ENCODE assay signal across 5 fruit fly cellular contexts in the genomic region with DNA sequence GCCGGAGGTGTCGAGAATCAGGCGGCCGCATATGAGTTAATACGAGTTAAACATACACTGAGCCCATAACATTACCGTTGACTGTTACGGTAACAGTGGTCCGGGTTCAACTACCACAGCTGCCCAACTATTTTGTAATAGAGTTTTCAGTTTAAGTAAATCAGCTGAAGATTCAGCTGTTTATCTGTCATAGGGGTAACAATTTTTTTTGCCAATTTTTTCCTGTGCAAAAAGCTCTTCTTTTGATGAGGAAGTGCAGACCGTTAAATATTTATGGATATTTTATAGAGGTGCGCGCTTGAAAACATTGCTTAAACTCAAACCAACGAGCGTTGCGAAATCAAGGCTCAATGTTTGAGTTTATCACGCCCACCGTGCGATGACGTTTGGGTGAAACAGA.
TF ChIP-seq lines count a peak whose summit lies in the region.

No protein-coding gene starts in this region.

- TF ChIP-seq CTCF in whole organism, embryonic (GFP tag; optimal IDR thresholded peaks at IDR 0.05; lab: Kevin White, UChicago): no peak

TF ChIP-seq in whole organism, adult, 20 proteins besides CTCF, POLR2A, EP300 and RAD21:
- peak; percentile 2 for TF ChIP-seq CG5204 (GFP tag; optimal IDR thresholded peaks at IDR 0.05; lab: Kevin White, UChicago)
- TF ChIP-seq bab1 (GFP tag; optimal IDR thresholded peaks at IDR 0.05; lab: Kevin White, UChicago): no peak
- TF ChIP-seq Mnt (GFP tag; optimal IDR thresholded peaks at IDR 0.05; lab: Kevin White, UChicago): no peak
- peak; percentile 5 for TF ChIP-seq toe (GFP tag; optimal IDR thresholded peaks at IDR 0.05; lab: Kevin White, UChicago)
TF ChIP-seq in whole organism, adult: peak in this region for 2.

TF ChIP-seq in whole organism, embryonic, 481 proteins besides CTCF, POLR2A, EP300 and RAD21 (continues in another document):
- no peak for TF ChIP-seq CrebB (tag; optimal IDR thresholded peaks at IDR 0.05; lab: Kevin White, UChicago)
- TF ChIP-seq CG3281 (GFP tag; optimal IDR thresholded peaks at IDR 0.05; lab: Kevin White, UChicago): peak; percentile 8
- peak; percentile 8 for TF ChIP-seq lilli (GFP tag; optimal IDR thresholded peaks at IDR 0.05; lab: Kevin White, UChicago)
- TF ChIP-seq lab (GFP tag; optimal IDR thresholded peaks at IDR 0.05; lab: Kevin White, UChicago): peak; percentile 31
- no peak for TF ChIP-seq H15 (GFP tag; IDR thresholded peaks at IDR 0.05; lab: Robert Waterston, UW)
- TF ChIP-seq maf-S (GFP tag; optimal IDR thresholded peaks at IDR 0.05; lab: Kevin White, UChicago): no peak
- TF ChIP-seq pzg (GFP tag; optimal IDR thresholded peaks at IDR 0.05; lab: Kevin White, UChicago): no peak
- no peak for TF ChIP-seq psq (GFP tag; optimal IDR thresholded peaks at IDR 0.05; lab: Kevin White, UChicago)
- no peak for TF ChIP-seq dimm (GFP tag; IDR thresholded peaks at IDR 0.05; lab: Robert Waterston, UW)
- TF ChIP-seq her (GFP tag; optimal IDR thresholded peaks at IDR 0.05; lab: Kevin White, UChicago): no peak
- TF ChIP-seq CG17912 (GFP tag; optimal IDR thresholded peaks at IDR 0.05; lab: Kevin White, UChicago): no peak
- TF ChIP-seq CG10274 (GFP tag; optimal IDR thresholded peaks at IDR 0.05; lab: Kevin White, UChicago): no peak
- TF ChIP-seq jing (GFP tag; optimal IDR thresholded peaks at IDR 0.05; lab: Kevin White, UChicago): no peak
- TF ChIP-seq sens (GFP tag; lab: Kevin White, UChicago): peak; percentile 64
- TF ChIP-seq gem (tag; optimal IDR thresholded peaks at IDR 0.05; lab: Kevin White, UChicago): peak; percentile 38
- TF ChIP-seq Sry-δ (GFP tag; optimal IDR thresholded peaks at IDR 0.05; lab: Kevin White, UChicago): no peak
- no peak for TF ChIP-seq Elba2 (GFP tag; optimal IDR thresholded peaks at IDR 0.05; lab: Kevin White, UChicago)
- no peak for TF ChIP-seq Myb (GFP tag; optimal IDR thresholded peaks at IDR 0.05; lab: Kevin White, UChicago)
- TF ChIP-seq nerfin-2 (GFP tag; IDR thresholded peaks at IDR 0.05; lab: Robert Waterston, UW; ENCODE audit: partially characterized antibody): no peak
- peak; percentile 2 for TF ChIP-seq CG30403 (GFP tag; optimal IDR thresholded peaks at IDR 0.05; lab: Kevin White, UChicago)
- TF ChIP-seq B-H2 (GFP tag; optimal IDR thresholded peaks at IDR 0.05; lab: Kevin White, UChicago): no peak

TF ChIP-seq in whole organism, prepupa, 60 proteins besides CTCF, POLR2A, EP300 and RAD21:
- TF ChIP-seq Eip78C (GFP tag; lab: Kevin White, UChicago): peak; percentile 62
- peak; percentile 21 for TF ChIP-seq Hr39 (GFP tag; optimal IDR thresholded peaks at IDR 0.05; lab: Kevin White, UChicago)
- peak; percentile 0 for TF ChIP-seq esn (GFP tag; optimal IDR thresholded peaks at IDR 0.05; lab: Kevin White, UChicago)
- peak; percentile 7 for TF ChIP-seq pdm3 (GFP tag; optimal IDR thresholded peaks at IDR 0.05; lab: Kevin White, UChicago)
- TF ChIP-seq Eip93F (GFP tag; optimal IDR thresholded peaks at IDR 0.05; lab: Kevin White, UChicago): no peak
- TF ChIP-seq Sox14 (GFP tag; optimal IDR thresholded peaks at IDR 0.05; lab: Kevin White, UChicago): peak; percentile 3
- peak; percentile 55 for TF ChIP-seq Hr4 (GFP tag; optimal IDR thresholded peaks at IDR 0.05; lab: Kevin White, UChicago)
- TF ChIP-seq CG31627 (GFP tag; optimal IDR thresholded peaks at IDR 0.05; lab: Kevin White, UChicago): peak; percentile 3
- TF ChIP-seq lz (GFP tag; optimal IDR thresholded peaks at IDR 0.05; lab: Kevin White, UChicago): peak; percentile 4
- TF ChIP-seq acj6 (GFP tag; optimal IDR thresholded peaks at IDR 0.05; lab: Kevin White, UChicago): peak; percentile 15
- TF ChIP-seq OdsH (GFP tag; optimal IDR thresholded peaks at IDR 0.05; lab: Kevin White, UChicago): peak; percentile 12
- TF ChIP-seq CG16779 (tag; optimal IDR thresholded peaks at IDR 0.05; lab: Kevin White, UChicago): no peak
- TF ChIP-seq CG7368 (GFP tag; optimal IDR thresholded peaks at IDR 0.05; lab: Kevin White, UChicago): no peak
- peak; percentile 10 for TF ChIP-seq cyc (GFP tag; optimal IDR thresholded peaks at IDR 0.05; lab: Kevin White, UChicago)
- peak; percentile 4 for TF ChIP-seq topi (GFP tag; optimal IDR thresholded peaks at IDR 0.05; lab: Kevin White, UChicago)
- TF ChIP-seq CG32006 (GFP tag; optimal IDR thresholded peaks at IDR 0.05; lab: Kevin White, UChicago): peak; percentile 56
- TF ChIP-seq Ets96B (tag; optimal IDR thresholded peaks at IDR 0.05; lab: Kevin White, UChicago): no peak

TF ChIP-seq in whole organism, pupa, 21 proteins besides CTCF, POLR2A, EP300 and RAD21:
- TF ChIP-seq CG9948 (tag; optimal IDR thresholded peaks at IDR 0.05; lab: Kevin White, UChicago): no peak
- TF ChIP-seq CG14655 (GFP tag; optimal IDR thresholded peaks at IDR 0.05; lab: Kevin White, UChicago): peak; percentile 29

TF ChIP-seq in whole organism, wandering third instar larva, 38 proteins besides CTCF, POLR2A, EP300 and RAD21:
- TF ChIP-seq ey (GFP tag; optimal IDR thresholded peaks at IDR 0.05; lab: Kevin White, UChicago) (peak; percentile 1), br (GFP tag; optimal IDR thresholded peaks at IDR 0.05; lab: Kevin White, UChicago) (no peak)
